Worm (Caenorhabditis elegans): ENCODE results near the gene ZK930.4.

ZK930.4 gene

DNA sequence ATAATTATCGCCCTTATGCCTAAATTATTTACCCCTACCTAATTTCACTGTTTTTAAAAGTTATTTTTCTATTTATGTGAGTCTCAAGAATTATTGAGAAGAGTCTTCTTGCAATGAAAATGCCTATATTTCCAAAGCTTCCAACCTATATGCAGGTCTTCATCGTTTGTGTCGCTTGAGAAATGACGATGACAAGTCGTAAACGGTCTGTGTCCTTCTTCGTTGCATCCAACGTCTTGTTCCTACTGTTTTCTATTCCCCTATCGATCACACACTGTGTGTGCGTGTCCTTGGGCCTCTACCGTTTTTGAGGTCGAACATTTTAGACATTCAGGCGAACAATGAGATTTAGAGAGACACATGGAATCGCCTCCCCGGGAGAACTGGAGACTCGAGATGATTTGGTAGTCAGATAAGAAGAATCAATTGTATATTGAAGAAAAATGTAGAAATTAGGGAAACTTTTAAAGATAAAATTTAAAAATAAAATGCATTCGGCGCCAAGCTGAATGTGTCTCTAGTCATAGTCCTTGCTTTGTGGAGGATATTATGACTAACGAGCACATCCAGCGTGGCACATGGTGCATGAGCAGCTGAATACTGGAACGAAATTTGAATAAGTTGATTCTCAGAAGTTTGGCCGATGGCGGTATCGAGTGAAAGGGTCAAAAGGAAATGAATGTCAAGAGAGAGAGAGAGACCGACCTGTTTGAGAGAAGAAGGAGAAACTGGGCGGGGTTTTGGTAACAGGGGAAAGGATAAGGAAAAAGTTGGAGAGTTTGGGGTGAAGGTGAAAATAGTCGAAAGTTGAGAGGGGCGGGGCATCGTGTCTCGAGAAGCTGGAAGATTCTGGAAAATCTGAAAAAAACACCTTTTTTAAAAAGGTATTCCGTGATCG lies 25.6 kb upstream of the ZK930.4 start:
- TF ChIP-seq ceh-2 (tag; optimal IDR thresholded peaks at IDR 0.05), result no peak
- TF ChIP-seq elt-2 (tag; optimal IDR thresholded peaks at IDR 0.05), result peak; percentile 0

DNA sequence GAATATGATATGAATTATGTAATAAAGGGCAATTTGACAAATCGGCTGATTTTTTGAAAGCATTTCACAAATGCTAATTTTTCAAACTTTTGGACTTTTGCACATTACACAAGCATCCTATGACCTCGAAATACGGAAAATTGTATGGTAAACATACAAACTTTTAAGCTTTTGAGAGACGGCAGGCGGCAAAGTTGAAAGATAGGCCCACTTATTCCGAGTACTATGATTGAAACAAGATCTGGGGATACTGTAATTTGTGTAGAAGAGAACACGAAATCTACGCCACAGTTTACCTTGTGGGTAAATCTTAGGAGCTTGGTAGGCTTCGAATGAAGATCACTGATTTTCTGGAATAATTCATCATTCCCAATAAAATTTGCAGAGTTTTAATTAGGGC lies 22.7 kb upstream of the ZK930.4 start, which contains the start of gene ZK930.6:
TSS of gene ZK930.6 (plus strand) at position 301 of the 400 bp plus-strand sequence.
- TF ChIP-seq pros-1 (tag; optimal IDR thresholded peaks at IDR 0.05), result no peak
- no peak for TF ChIP-seq ceh-6 (GFP tag; optimal IDR thresholded peaks at IDR 0.05)
- no peak for TF ChIP-seq F13H6.1 (tag; optimal IDR thresholded peaks at IDR 0.05)
- no peak for TF ChIP-seq ceh-18 (tag; optimal IDR thresholded peaks at IDR 0.05)
- TF ChIP-seq ceh-24 (tag; optimal IDR thresholded peaks at IDR 0.05), result no peak
- TF ChIP-seq nhr-11 (tag; optimal IDR thresholded peaks at IDR 0.05), result no peak
- no peak for TF ChIP-seq pag-3 (tag; optimal IDR thresholded peaks at IDR 0.05; ENCODE audit: borderline replicate concordance)

DNA sequence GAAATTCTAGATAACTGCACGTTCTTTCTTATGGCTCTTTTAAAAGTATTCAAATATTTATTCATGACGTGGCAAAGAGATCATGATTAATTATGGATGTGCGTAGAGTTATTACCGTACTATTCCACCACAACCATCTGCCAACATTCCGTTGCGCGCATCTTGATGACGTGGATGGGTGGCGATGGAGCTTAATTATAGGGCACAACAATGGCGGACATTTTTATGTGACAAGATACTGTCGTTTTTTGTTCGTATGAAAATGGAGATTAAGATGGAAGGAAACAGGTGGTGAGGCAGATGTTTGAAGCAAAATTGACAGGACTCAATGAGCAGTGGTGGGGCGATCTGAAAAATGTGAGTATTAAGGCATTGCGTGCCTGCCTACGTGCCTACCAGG lies 18.6 kb upstream of the ZK930.4 start:
- TF ChIP-seq ref-2 (tag; optimal IDR thresholded peaks at IDR 0.05) (no peak), tbx-2 (tag; optimal IDR thresholded peaks at IDR 0.05) (peak; percentile 30)

DNA sequence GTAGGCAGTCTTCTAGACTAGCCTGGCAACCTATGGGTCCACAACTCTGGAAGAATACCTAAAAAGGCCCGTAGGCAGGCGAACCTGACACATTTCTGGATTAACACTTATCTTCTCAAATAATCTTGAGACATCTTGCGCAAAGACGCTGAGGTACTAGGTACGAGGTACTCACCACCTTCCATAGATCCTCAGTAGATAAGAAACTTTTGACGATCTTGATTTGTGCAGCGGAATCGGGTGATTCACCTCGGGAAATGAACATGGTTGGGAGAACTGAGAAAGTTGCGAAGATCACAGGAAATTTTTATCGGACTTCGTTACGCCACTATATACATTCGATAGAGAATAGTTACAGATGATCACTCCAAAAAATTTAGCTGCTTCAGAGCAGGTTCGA lies 18.2 kb upstream of the ZK930.4 start:
- TF ChIP-seq Y22D7AL.16 (tag; optimal IDR thresholded peaks at IDR 0.05), result no peak
- no peak for TF ChIP-seq ceh-48 (tag; optimal IDR thresholded peaks at IDR 0.05)
- TF ChIP-seq ama-1 (optimal IDR thresholded peaks at IDR 0.05), result no peak
- TF ChIP-seq ceh-19 (GFP tag; optimal IDR thresholded peaks at IDR 0.05), result no peak

DNA sequence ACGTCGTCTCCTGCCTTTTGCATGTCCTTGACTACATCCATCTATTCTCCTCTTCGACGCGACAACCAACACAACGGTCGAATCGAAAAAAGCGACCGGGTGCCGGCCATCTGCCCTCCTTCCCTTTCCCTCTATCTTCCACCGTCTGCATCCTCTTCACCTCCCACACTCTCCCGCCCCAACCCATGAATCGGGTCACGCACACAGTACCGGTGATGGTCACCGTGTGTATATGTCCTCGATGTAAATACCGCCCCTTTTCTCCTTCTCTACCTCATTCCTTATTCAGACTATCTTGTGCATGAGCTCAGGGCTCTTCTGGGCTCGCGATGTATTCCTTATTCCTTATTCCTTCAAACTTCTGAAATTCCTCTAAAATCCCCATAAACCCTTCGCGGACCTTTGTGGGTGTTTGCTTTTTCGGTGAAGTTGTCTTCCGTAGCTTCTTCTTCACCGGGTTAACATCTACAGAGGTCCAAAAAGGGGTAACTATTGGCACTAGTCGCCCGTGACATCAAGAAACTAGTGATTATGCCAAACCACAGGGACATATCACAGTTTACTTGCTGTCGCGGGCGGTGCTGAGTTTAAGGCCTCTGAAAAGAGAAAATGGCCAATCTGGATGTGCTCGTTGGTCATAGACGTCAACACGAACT lies 16.8 kb upstream of the ZK930.4 start:
- TF ChIP-seq pat-9 (tag; optimal IDR thresholded peaks at IDR 0.05) (no peak), gmeb-2 (tag; optimal IDR thresholded peaks at IDR 0.05) (no peak), odd-2 (tag; optimal IDR thresholded peaks at IDR 0.05) (no peak), madf-2 (tag; optimal IDR thresholded peaks at IDR 0.05) (no peak), hlh-15 (tag; optimal IDR thresholded peaks at IDR 0.05) (no peak), syd-9 (tag; optimal IDR thresholded peaks at IDR 0.05) (no peak), mec-3 (tag; optimal IDR thresholded peaks at IDR 0.05; ENCODE audit: borderline replicate concordance) (no peak), pax-1 (tag; optimal IDR thresholded peaks at IDR 0.05) (no peak), C38D4.7 (GFP tag; optimal IDR thresholded peaks at IDR 0.05) (no peak), elt-4 (tag; optimal IDR thresholded peaks at IDR 0.05) (no peak), fkh-10 (GFP tag; optimal IDR thresholded peaks at IDR 0.05) (no peak), ref-2 (tag; optimal IDR thresholded peaks at IDR 0.05) (peak; percentile 54), rnt-1 (tag; optimal IDR thresholded peaks at IDR 0.05) (peak; percentile 8), nfya-1 (tag; optimal IDR thresholded peaks at IDR 0.05) (peak; percentile 28), Y22D7AL.16 (tag; optimal IDR thresholded peaks at IDR 0.05) (no peak), ceh-6 (GFP tag; optimal IDR thresholded peaks at IDR 0.05) (peak; percentile 25), C08G9.2 (tag; optimal IDR thresholded peaks at IDR 0.05) (peak; percentile 20), pqm-1 (tag; optimal IDR thresholded peaks at IDR 0.05) (no peak), sox-2 (GFP tag; IDR thresholded peaks at IDR 0.05) (no peak), elt-2 (tag; optimal IDR thresholded peaks at IDR 0.05) (no peak), hlh-30 (tag; optimal IDR thresholded peaks at IDR 0.05; ENCODE audit: insufficient read depth) (peak; percentile 84), tbx-7 (tag; optimal IDR thresholded peaks at IDR 0.05) (no peak), hlh-6 (tag; optimal IDR thresholded peaks at IDR 0.05) (no peak), ceh-24 (tag; optimal IDR thresholded peaks at IDR 0.05) (no peak), ceh-45 (GFP tag; IDR thresholded peaks at IDR 0.05) (no peak), T23F11.4 (GFP tag; optimal IDR thresholded peaks at IDR 0.05) (no peak), che-1 (tag; optimal IDR thresholded peaks at IDR 0.05) (no peak), pros-1 (tag; optimal IDR thresholded peaks at IDR 0.05) (no peak), nhr-11 (tag; optimal IDR thresholded peaks at IDR 0.05) (no peak), ceh-34 (tag; optimal IDR thresholded peaks at IDR 0.05) (peak; percentile 7), fkh-6 (tag; optimal IDR thresholded peaks at IDR 0.05) (no peak), sox-4 (tag; optimal IDR thresholded peaks at IDR 0.05) (no peak), fax-1 (tag; optimal IDR thresholded peaks at IDR 0.05) (no peak), ztf-16 (tag; optimal IDR thresholded peaks at IDR 0.05) (no peak), ceh-2 (tag; optimal IDR thresholded peaks at IDR 0.05) (peak; percentile 16)

All from whole organism, late embryonic.